Fruit fly (Drosophila melanogaster) whole organism, embryonic: ENCODE data around the gene CaMKI.
A peak's percentile ranks its signal among the peaks of the same experiment; 100 is the strongest.

Experiments
- ATbp ChIP-seq: fragments of 200-800 bp; sonication (Bioruptor generic); optimal IDR thresholded peaks from 2 replicates; lab custom pipeline; 2017; ENCODE audit warnings: missing biosample characterization, mild to moderate bottlenecking, missing genetic modification characterization, missing genetic modification reagents
- Bgb ChIP-seq: fragments of 200-800 bp; sonication (Bioruptor generic); IDR thresholded peaks from 2 replicates; pipeline ENCODE4 v1.3.6; 2022; ENCODE audit warnings: missing biosample characterization, missing genetic modification characterization; ENCODE audit not compliant: partially characterized antibody
- Blimp-1 ChIP-seq: fragments of 200-800 bp; sonication (Bioruptor generic); optimal IDR thresholded peaks from 3 replicates; lab custom pipeline; 2018; ENCODE audit warnings: missing biosample characterization, missing genetic modification characterization, mild to moderate bottlenecking, moderate library complexity, missing genetic modification reagents
- CG10321 ChIP-seq: fragments of 200-800 bp; sonication (Bioruptor generic); IDR thresholded peaks from 2 replicates; pipeline ENCODE4 v1.3.6; 2022; ENCODE audit warnings: missing biosample characterization, missing genetic modification characterization
- CG10565 ChIP-seq: fragments of 200-800 bp; sonication (Bioruptor generic); optimal IDR thresholded peaks from 3 replicates; lab custom pipeline; 2016; ENCODE audit warnings: missing biosample characterization, mild to moderate bottlenecking, missing genetic modification characterization
- CG10959 ChIP-seq: fragments of 200-800 bp; sonication (Bioruptor generic); IDR thresholded peaks from 2 replicates; pipeline ENCODE4 v1.3.6; 2022; ENCODE audit warnings: missing biosample characterization, missing genetic modification characterization
- CG11560 ChIP-seq: fragments of 200-800 bp; sonication (Bioruptor generic); IDR thresholded peaks from 3 replicates; pipeline ENCODE4 v1.3.6; 2022; ENCODE audit warnings: missing biosample characterization, missing genetic modification characterization
- CG12071 ChIP-seq: fragments of 200-800 bp; sonication (Bioruptor generic); optimal IDR thresholded peaks from 3 replicates; lab custom pipeline; 2018; ENCODE audit warnings: missing biosample characterization, mild to moderate bottlenecking, missing genetic modification characterization
- CG12104 ChIP-seq: fragments of 200-800 bp; sonication (Bioruptor generic); optimal IDR thresholded peaks from 3 replicates; lab custom pipeline; 2016; ENCODE audit warnings: missing biosample characterization, missing genetic modification characterization
- CG1647 ChIP-seq: fragments of 200-800 bp; sonication (Bioruptor generic); optimal IDR thresholded peaks from 3 replicates; lab custom pipeline; 2016; ENCODE audit warnings: missing biosample characterization, missing genetic modification characterization
- CG2875 ChIP-seq: fragments of 200-800 bp; sonication (Bioruptor generic); optimal IDR thresholded peaks from 2 replicates; lab custom pipeline; 2017; ENCODE audit warnings: missing biosample characterization, mild to moderate bottlenecking, missing genetic modification characterization, missing genetic modification reagents
- CG32772 ChIP-seq: fragments of 200-800 bp; sonication (Bioruptor generic); IDR thresholded peaks from 2 replicates; pipeline ENCODE4 v1.3.6; 2022; ENCODE audit warnings: missing biosample characterization, missing genetic modification characterization
- CG34376 ChIP-seq: fragments of 200-800 bp; sonication (Bioruptor generic); optimal IDR thresholded peaks from 2 replicates; lab custom pipeline; 2018; ENCODE audit warnings: missing biosample characterization, mild to moderate bottlenecking, missing genetic modification characterization
- CG42726 ChIP-seq: fragments of 200-800 bp; sonication (Bioruptor generic); IDR thresholded peaks from 2 replicates; pipeline ENCODE4 v1.3.6; 2022; ENCODE audit warnings: missing biosample characterization, missing genetic modification characterization; ENCODE audit not compliant: partially characterized antibody
- CG5953 ChIP-seq: fragments of 200-800 bp; sonication (Bioruptor generic); IDR thresholded peaks from 2 replicates; pipeline ENCODE4 v1.3.6; 2022; ENCODE audit warnings: missing biosample characterization, missing genetic modification characterization
- CG6272 ChIP-seq: fragments of 200-800 bp; sonication (Bioruptor generic); IDR thresholded peaks from 2 replicates; pipeline ENCODE4 v1.3.6; 2022; ENCODE audit warnings: missing biosample characterization, missing genetic modification characterization
- CG7963 ChIP-seq: fragments of 200-800 bp; sonication (Bioruptor generic); IDR thresholded peaks from 3 replicates; pipeline ENCODE4 v1.3.6; 2022; ENCODE audit warnings: missing biosample characterization, missing genetic modification characterization; ENCODE audit not compliant: partially characterized antibody
- CG9797 ChIP-seq: fragments of 200-800 bp; sonication (Bioruptor generic); optimal IDR thresholded peaks from 3 replicates; lab custom pipeline; 2018; ENCODE audit warnings: missing biosample characterization, mild to moderate bottlenecking, missing genetic modification characterization
- CHES-1-like ChIP-seq: fragments of 200-800 bp; sonication (Bioruptor generic); optimal IDR thresholded peaks from 2 replicates; lab custom pipeline; 2016; ENCODE audit warnings: missing biosample characterization, missing genetic modification characterization
- CkIIα-i1 ChIP-seq: fragments of 200-800 bp; sonication (Bioruptor generic); IDR thresholded peaks from 2 replicates; pipeline ENCODE4 v1.3.6; 2022; ENCODE audit warnings: missing biosample characterization, missing genetic modification characterization
- Dp ChIP-seq: fragments of 200-800 bp; sonication (Bioruptor generic); optimal IDR thresholded peaks from 2 replicates; lab custom pipeline; 2018; ENCODE audit warnings: missing biosample characterization, mild to moderate bottlenecking, missing genetic modification characterization, moderate library complexity
- Eip74EF ChIP-seq, 2 experiments: fragments of 200-800 bp in 1 of 2; fragments of >200 bp in 1 of 2; sonication (Bioruptor generic) in 1 of 2; optimal IDR thresholded peaks; 2 replicates each; lab custom pipeline; 2017 to 2019; ENCODE audit warnings: missing biosample characterization in 2 of 2, missing genetic modification characterization in 2 of 2, mild to moderate bottlenecking in 1 of 2, moderate library complexity in 1 of 2
- Mrtf ChIP-seq: fragments of 200-800 bp; sonication (Bioruptor generic); IDR thresholded peaks from 3 replicates; pipeline ENCODE4 v1.3.6; 2022; ENCODE audit warnings: missing biosample characterization, missing genetic modification characterization
- NC2α ChIP-seq: fragments of 200-800 bp; sonication (Bioruptor generic); optimal IDR thresholded peaks from 2 replicates; lab custom pipeline; 2016; ENCODE audit warnings: missing biosample characterization, missing genetic modification characterization
- Nf-YB ChIP-seq: fragments of 200-800 bp; sonication (Bioruptor generic); optimal IDR thresholded peaks from 3 replicates; lab custom pipeline; 2019; ENCODE audit warnings: missing biosample characterization, mild to moderate bottlenecking, missing genetic modification characterization, moderate library complexity
- NfI ChIP-seq: fragments of 200-800 bp; sonication (Bioruptor generic); optimal IDR thresholded peaks from 3 replicates; lab custom pipeline; 2018; ENCODE audit warnings: missing biosample characterization, mild to moderate bottlenecking, missing genetic modification characterization, moderate library complexity
- Oaz ChIP-seq: fragments of 200-800 bp; sonication (Bioruptor generic); IDR thresholded peaks from 2 replicates; pipeline ENCODE4 v1.3.6; 2022; ENCODE audit warnings: missing biosample characterization, missing genetic modification characterization
- Six4 ChIP-seq: fragments of 200-800 bp; sonication (Bioruptor generic); optimal IDR thresholded peaks from 2 replicates; lab custom pipeline; 2016; ENCODE audit warnings: missing biosample characterization, missing genetic modification characterization
- Taf1 ChIP-seq: fragments of 200-800 bp; sonication (Bioruptor generic); IDR thresholded peaks from 2 replicates; pipeline ENCODE4 v1.3.6; 2022; ENCODE audit warnings: missing biosample characterization, missing genetic modification characterization
- ase ChIP-seq: fragments of 200-800 bp; sonication (Bioruptor generic); IDR thresholded peaks from 3 replicates; pipeline ENCODE4 v1.3.6; 2022; ENCODE audit warnings: missing biosample characterization, missing genetic modification characterization
- bab2 ChIP-seq: fragments of 200-800 bp; sonication (Bioruptor generic); optimal IDR thresholded peaks from 2 replicates; lab custom pipeline; 2016; ENCODE audit warnings: missing biosample characterization, missing genetic modification characterization
- caup ChIP-seq: fragments of 200-800 bp; sonication (Bioruptor generic); optimal IDR thresholded peaks from 3 replicates; lab custom pipeline; 2017; ENCODE audit warnings: missing biosample characterization, mild to moderate bottlenecking, missing genetic modification characterization, moderate library complexity; ENCODE audit not compliant: severe bottlenecking
- chm ChIP-seq: fragments of 200-800 bp; sonication (Bioruptor generic); IDR thresholded peaks from 2 replicates; pipeline ENCODE4 v1.3.6; 2022; ENCODE audit warnings: missing biosample characterization, missing genetic modification characterization
- corto ChIP-seq: fragments of 200-800 bp; sonication (Bioruptor generic); optimal IDR thresholded peaks from 2 replicates; lab custom pipeline; 2016; ENCODE audit warnings: missing biosample characterization, mild to moderate bottlenecking, missing genetic modification characterization, moderate library complexity
- crp ChIP-seq, 2 experiments: fragments of 200-800 bp; sonication (Bioruptor generic); optimal IDR thresholded peaks; 2 replicates in 1 of 2; 3 replicates in 1 of 2; lab custom pipeline; 2017; ENCODE audit warnings: missing biosample characterization in 2 of 2, missing genetic modification characterization in 2 of 2, mild to moderate bottlenecking in 1 of 2, moderate library complexity in 1 of 2
- dpn ChIP-seq, 2 experiments: fragments of 200-800 bp; sonication (Bioruptor generic); optimal IDR thresholded peaks; 3 replicates each; lab custom pipeline; 2016; ENCODE audit warnings: missing biosample characterization in 2 of 2, missing genetic modification characterization in 2 of 2
- dysf ChIP-seq: fragments of 200-800 bp; sonication (Bioruptor generic); IDR thresholded peaks from 3 replicates; pipeline ENCODE4 v1.3.6; 2022; ENCODE audit warnings: missing biosample characterization, missing genetic modification characterization
- en ChIP-seq: fragments of 200-800 bp; sonication (Bioruptor generic); optimal IDR thresholded peaks from 2 replicates; lab custom pipeline; 2016; ENCODE audit warnings: missing biosample characterization, missing genetic modification characterization
- grn ChIP-seq: fragments of 200-800 bp; sonication (Bioruptor generic); optimal IDR thresholded peaks from 3 replicates; lab custom pipeline; 2017; ENCODE audit warnings: missing biosample characterization, missing genetic modification characterization
- ham ChIP-seq: fragments of 200-800 bp; sonication (Bioruptor generic); IDR thresholded peaks from 2 replicates; pipeline ENCODE4 v1.3.6; 2022; ENCODE audit warnings: missing biosample characterization, missing genetic modification characterization
- jing ChIP-seq: fragments of 200-800 bp; sonication (Bioruptor generic); optimal IDR thresholded peaks from 2 replicates; lab custom pipeline; 2018; ENCODE audit warnings: missing biosample characterization, mild to moderate bottlenecking, missing genetic modification characterization
- lola ChIP-seq, 3 experiments: fragments of >200 bp in 2 of 3; fragments of 200-800 bp in 1 of 3; sonication (Bioruptor generic) in 1 of 3; optimal IDR thresholded peaks; 2 replicates each; lab custom pipeline; 2017 to 2019; ENCODE audit warnings: missing biosample characterization in 3 of 3, missing genetic modification characterization in 3 of 3, mild to moderate bottlenecking in 1 of 3, moderate library complexity in 1 of 3
- nerfin-1 ChIP-seq: fragments of 200-800 bp; sonication (Bioruptor generic); optimal IDR thresholded peaks from 3 replicates; lab custom pipeline; 2019; ENCODE audit warnings: missing biosample characterization, mild to moderate bottlenecking, missing genetic modification characterization, moderate library complexity
- nerfin-2 ChIP-seq: fragments of 200-800 bp; sonication (Bioruptor generic); IDR thresholded peaks from 2 replicates; pipeline ENCODE4 v1.3.6; 2022; ENCODE audit warnings: missing biosample characterization, missing genetic modification characterization; ENCODE audit not compliant: partially characterized antibody
- psq ChIP-seq: fragments of 200-800 bp; sonication (Bioruptor generic); optimal IDR thresholded peaks from 2 replicates; lab custom pipeline; 2017; ENCODE audit warnings: missing biosample characterization, missing genetic modification characterization
- ranshi ChIP-seq: fragments of 200-800 bp; sonication (Bioruptor generic); IDR thresholded peaks from 2 replicates; pipeline ENCODE4 v1.3.6; 2022; ENCODE audit warnings: missing biosample characterization, missing genetic modification characterization
- rib ChIP-seq: fragments of 200-800 bp; sonication (Bioruptor generic); IDR thresholded peaks from 2 replicates; pipeline ENCODE4 v1.3.6; 2022; ENCODE audit warnings: missing biosample characterization, missing genetic modification characterization
- tgo ChIP-seq: fragments of 200-800 bp; sonication (Bioruptor generic); IDR thresholded peaks from 3 replicates; pipeline ENCODE4 v1.3.6; 2022; ENCODE audit warnings: missing biosample characterization, missing genetic modification characterization
- tio ChIP-seq: fragments of 200-800 bp; sonication (Bioruptor generic); optimal IDR thresholded peaks from 2 replicates; lab custom pipeline; 2017; ENCODE audit warnings: missing biosample characterization, missing genetic modification characterization, inconsistent platforms
- twi ChIP-seq: fragments of 200-800 bp; optimal IDR thresholded peaks from 2 replicates; lab custom pipeline; 2019; ENCODE audit warnings: missing biosample characterization, mild to moderate bottlenecking, missing genetic modification characterization, moderate library complexity

CaMKI gene

DNA sequence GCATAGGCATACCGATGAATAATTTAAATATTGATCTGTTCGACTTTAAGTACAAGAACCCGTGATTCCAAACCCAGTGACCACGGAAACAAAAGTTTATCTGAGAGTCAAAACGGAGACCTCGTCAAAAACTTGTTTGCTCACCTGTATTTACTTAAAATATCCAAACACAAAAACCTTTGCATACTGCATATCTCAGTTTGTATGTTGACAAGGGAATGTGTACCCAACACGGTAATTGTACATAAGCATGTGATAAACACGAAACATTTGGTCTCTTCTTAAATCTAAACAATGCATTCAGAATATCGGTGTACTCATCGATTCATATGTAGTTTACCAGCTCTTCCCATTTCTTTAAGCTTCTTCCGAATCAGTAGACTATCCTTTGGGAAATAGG is 52.4 kb downstream of the CaMKI start (continued):
- TF ChIP-seq corto (GFP tag; lab: Kevin White, UChicago) = no peak
- peak; percentile 96 for TF ChIP-seq CG12071 (GFP tag; lab: Kevin White, UChicago)
- no peak for TF ChIP-seq nerfin-2 (GFP tag; lab: Robert Waterston, UW)
- TF ChIP-seq psq (GFP tag; lab: Kevin White, UChicago) = peak; percentile 80
- TF ChIP-seq ATbp = peak; percentile 99
- no peak for TF ChIP-seq Taf1 (GFP tag; lab: Robert Waterston, UW)
- TF ChIP-seq ham (GFP tag; lab: Robert Waterston, UW) = no peak
- TF ChIP-seq tio (GFP tag; lab: Kevin White, UChicago) = peak; percentile 85
- TF ChIP-seq caup (GFP tag; lab: Kevin White, UChicago) = peak; percentile 95
- TF ChIP-seq CG5953 (GFP tag; lab: Robert Waterston, UW) = peak; percentile 68; the same call in 1 of the 2 replicates
- peak; percentile 71 for TF ChIP-seq CG10565 (GFP tag; lab: Kevin White, UChicago)
- no peak for TF ChIP-seq CG9797 (GFP tag; lab: Kevin White, UChicago)
- TF ChIP-seq jing (GFP tag; lab: Kevin White, UChicago) = peak; percentile 39
- TF ChIP-seq bab2 (GFP tag; lab: Kevin White, UChicago) = peak; percentile 92
- peak; percentile 85 for TF ChIP-seq rib (GFP tag; lab: Robert Waterston, UW)
- peak; percentile 94 for TF ChIP-seq CG12104
- no peak for TF ChIP-seq CG32772 (GFP tag; lab: Robert Waterston, UW)
- TF ChIP-seq crp (GFP tag; optimal IDR thresholded peaks at IDR 0.05; lab: Kevin White, UChicago) = peak in 1 of 2 experiments; percentile 47
- TF ChIP-seq Oaz = no peak; the same call in 1 of the 2 replicates
- TF ChIP-seq ase (GFP tag; lab: Robert Waterston, UW) = peak; percentile 70; the same call in 1 of the 3 replicates
- peak; percentile 97 for TF ChIP-seq chm (GFP tag; lab: Robert Waterston, UW)
- TF ChIP-seq Bgb (GFP tag; lab: Robert Waterston, UW) = no peak
- TF ChIP-seq Nf-YB = peak; percentile 86
- no peak for TF ChIP-seq CG6272
- peak; percentile 93 for TF ChIP-seq en (GFP tag; lab: Kevin White, UChicago)
- peak; percentile 66; the same call in 2 of the 3 replicates for TF ChIP-seq tgo
- peak; percentile 78 for TF ChIP-seq CG34376
- peak; percentile 94 for TF ChIP-seq nerfin-1 (tag; lab: Kevin White, UChicago)
- TF ChIP-seq grn (GFP tag; lab: Kevin White, UChicago) = peak; percentile 93
- TF ChIP-seq NfI (GFP tag; lab: Kevin White, UChicago) = peak; percentile 76
- TF ChIP-seq CG2875 (GFP tag; lab: Kevin White, UChicago) = peak; percentile 97
- TF ChIP-seq dpn (GFP tag; optimal IDR thresholded peaks at IDR 0.05; lab: Kevin White, UChicago) = peak; percentile 68 to 90
- TF ChIP-seq Six4 = peak; percentile 87
- TF ChIP-seq CkIIα-i1 (GFP tag; lab: Robert Waterston, UW) = no peak
- peak; percentile 89 for TF ChIP-seq CHES-1-like (GFP tag; lab: Kevin White, UChicago)
- no peak for TF ChIP-seq CG10959 (GFP tag; lab: Robert Waterston, UW)
- TF ChIP-seq Mrtf (GFP tag; lab: Robert Waterston, UW) = no peak
- TF ChIP-seq twi = peak; percentile 95
- peak in 1 of 3 experiments; percentile 91 for TF ChIP-seq lola (GFP tag; optimal IDR thresholded peaks at IDR 0.05; lab: Kevin White, UChicago)
- peak; percentile 93 for TF ChIP-seq NC2α (GFP tag; lab: Kevin White, UChicago)
- TF ChIP-seq Blimp-1 = peak; percentile 92
- TF ChIP-seq CG1647 (GFP tag; lab: Kevin White, UChicago) = peak; percentile 87
- TF ChIP-seq CG7963 (GFP tag; lab: Robert Waterston, UW) = no peak
- TF ChIP-seq CG10321 (GFP tag; lab: Robert Waterston, UW) = peak; percentile 72
- TF ChIP-seq Dp (GFP tag; lab: Kevin White, UChicago) = peak; percentile 7
- TF ChIP-seq dysf (GFP tag; lab: Robert Waterston, UW) = no peak; the same call in 2 of the 3 replicates
- no peak; the same call in 1 of the 2 replicates for TF ChIP-seq ranshi (GFP tag; lab: Robert Waterston, UW)
- TF ChIP-seq CG42726 (GFP tag; lab: Robert Waterston, UW) = no peak
- no peak for TF ChIP-seq CG11560 (tag; lab: Robert Waterston, UW)
- TF ChIP-seq Eip74EF (GFP tag; optimal IDR thresholded peaks at IDR 0.05; lab: Kevin White, UChicago) = peak in 1 of 2 experiments; percentile 90
